Worm (Caenorhabditis elegans) whole organism, L3 larva: Measurements from ENCODE around the gene qui-1.

Experiments
- ZK546.5 ChIP-seq: sonication (generic microtip); optimal IDR thresholded peaks from 2 replicates; lab custom pipeline; 2017; ENCODE audit warnings: missing biosample characterization, missing genetic modification characterization
- ceh-82 ChIP-seq: fragments of 150-350 bp; optimal IDR thresholded peaks from 2 replicates; lab custom pipeline; 2014; ENCODE audit warnings: missing biosample characterization, missing genetic modification characterization
- lsy-12 ChIP-seq: sonication (generic microtip); optimal IDR thresholded peaks from 2 replicates; lab custom pipeline; 2016; ENCODE audit warnings: mild to moderate bottlenecking, missing genetic modification characterization, missing compliant biosample characterization
- mdl-1 ChIP-seq: fragments of 150-350 bp; optimal IDR thresholded peaks from 2 replicates; lab custom pipeline; 2014; ENCODE audit warnings: missing biosample characterization, missing genetic modification characterization
- nhr-11 ChIP-seq: fragments of 150-350 bp; optimal IDR thresholded peaks from 2 replicates; lab custom pipeline; 2014; ENCODE audit warnings: missing biosample characterization, missing genetic modification characterization
- nhr-237 ChIP-seq: fragments of 150-350 bp; optimal IDR thresholded peaks from 2 replicates; lab custom pipeline; 2014; ENCODE audit warnings: missing biosample characterization, missing genetic modification characterization
- nhr-67 ChIP-seq: fragments of 150-350 bp; optimal IDR thresholded peaks from 2 replicates; lab custom pipeline; 2014; ENCODE audit warnings: missing biosample characterization, missing genetic modification characterization
- skn-1 ChIP-seq: fragments of 150-350 bp; optimal IDR thresholded peaks from 2 replicates; lab custom pipeline; 2014; ENCODE audit warnings: missing biosample characterization, missing genetic modification characterization
- snpc-4 ChIP-seq: fragments of 150-350 bp; optimal IDR thresholded peaks from 2 replicates; lab custom pipeline; 2014; ENCODE audit warnings: missing biosample characterization, missing genetic modification characterization
- unc-39 ChIP-seq: sonication (generic microtip); optimal IDR thresholded peaks from 4 replicates; lab custom pipeline; 2017; ENCODE audit warnings: missing biosample characterization, missing genetic modification characterization
- unc-62 ChIP-seq: fragments of 150-350 bp; sonication (generic microtip); optimal IDR thresholded peaks from 4 replicates; lab custom pipeline; 2014; ENCODE audit warnings: missing biosample characterization, missing genetic modification reagents, missing genetic modification characterization
- zag-1 ChIP-seq: fragments of 150-350 bp; optimal IDR thresholded peaks from 2 replicates; lab custom pipeline; 2014; ENCODE audit warnings: missing biosample characterization, missing genetic modification characterization

DNA sequence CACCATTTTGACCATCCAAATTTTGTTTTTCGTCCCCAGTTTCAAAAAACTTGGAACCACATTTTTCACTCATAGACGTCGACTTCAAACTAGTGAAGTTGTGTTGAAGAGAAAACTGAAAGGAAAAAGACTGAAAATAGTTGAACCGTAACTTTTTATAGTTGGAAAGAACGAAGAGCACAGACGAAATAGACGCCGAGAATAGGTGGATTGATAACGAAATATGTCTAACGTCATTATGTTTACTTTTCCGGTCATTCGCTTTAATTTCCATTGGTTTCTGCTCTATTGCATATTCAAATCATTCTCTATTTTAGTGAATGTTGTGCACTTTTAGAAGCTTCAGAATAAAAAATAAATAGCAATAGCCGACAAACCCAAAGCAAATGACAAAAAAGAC is 48.1 kb downstream of the qui-1 start, which contains the start of gene C08F11.13:
- TF ChIP-seq mdl-1 (no peak), ZK546.5 (tag; lab: Kevin White, UChicago) (no peak), unc-62 (GFP tag; lab: Kevin White, UChicago) (no peak), unc-39 (tag; lab: Kevin White, UChicago) (no peak), nhr-67 (tag; lab: Kevin White, UChicago) (no peak), zag-1 (tag; lab: Kevin White, UChicago) (no peak), ceh-82 (tag; lab: Kevin White, UChicago) (no peak), lsy-12 (no peak), nhr-11 (tag; lab: Kevin White, UChicago) (no peak), snpc-4 (tag; lab: Kevin White, UChicago) (no peak), skn-1 (no peak), nhr-237 (tag; lab: Kevin White, UChicago) (no peak)
